Worm (Caenorhabditis elegans) whole organism, midembryonic: Measurements from ENCODE around the gene F56C4.2.

Experiments used
- T22C8.4 ChIP-seq: fragments of 200-800 bp; sonication (Bioruptor generic); IDR thresholded peaks from 2 replicates; pipeline ENCODE4 v1.3.6; 2022; ENCODE audit warnings: missing genetic modification characterization, missing compliant biosample characterization
- flt-1 ChIP-seq: fragments of 200-800 bp; sonication (Bioruptor generic); IDR thresholded peaks from 2 replicates; pipeline ENCODE4 v1.3.6; 2022; ENCODE audit warnings: missing genetic modification characterization, missing compliant biosample characterization
- tab-1 ChIP-seq: fragments of 200-800 bp; sonication (Bioruptor generic); IDR thresholded peaks from 2 replicates; pipeline ENCODE4 v1.3.6; 2022; ENCODE audit warnings: missing genetic modification characterization, missing compliant biosample characterization

ce11 chrIV:10666523-10666922 is 27.4 kb downstream of the F56C4.2 start, which contains the start of gene epi-1:
- TF ChIP-seq flt-1 (no peak), T22C8.4 (GFP tag; lab: Robert Waterston, UW) (no peak), tab-1 (GFP tag; lab: Robert Waterston, UW) (no peak)
